Worm (Caenorhabditis elegans): ENCODE results near the gene inft-2.

ce11 chrV:12987061-12987460 is 15.1 kb upstream of the inft-2 start, which contains the start of gene shw-3:
- no peak for TF ChIP-seq blmp-1 (tag; optimal IDR thresholded peaks at IDR 0.05)
- no peak for TF ChIP-seq alr-1 (tag; optimal IDR thresholded peaks at IDR 0.05; ENCODE audit: borderline replicate concordance)
- no peak for TF ChIP-seq C04F5.9 (tag; optimal IDR thresholded peaks at IDR 0.05)
- no peak for TF ChIP-seq nhr-76 (tag; optimal IDR thresholded peaks at IDR 0.05)
- no peak for TF ChIP-seq ama-1 (optimal IDR thresholded peaks at IDR 0.05)
- no peak for TF ChIP-seq nhr-28 (tag; optimal IDR thresholded peaks at IDR 0.05)
- TF ChIP-seq nhr-47 (tag; optimal IDR thresholded peaks at IDR 0.05) = no peak
- TF ChIP-seq lir-3 (tag; optimal IDR thresholded peaks at IDR 0.05; ENCODE audit: poor library complexity) = no peak
- no peak for TF ChIP-seq rnt-1 (tag; optimal IDR thresholded peaks at IDR 0.05)

All from whole organism, L1 larva.